Fruit fly (Drosophila melanogaster) whole organism, embryonic: Measurements from ENCODE around the gene nod.

Experiments used
- Antp ChIP-seq: fragments of 200-800 bp; sonication (Bioruptor generic); optimal IDR thresholded peaks from 3 replicates; lab custom pipeline; 2016; ENCODE audit warnings: missing biosample characterization, missing genetic modification characterization
- Atf-2 ChIP-seq: fragments of 200-800 bp; sonication (Bioruptor generic); optimal IDR thresholded peaks from 2 replicates; lab custom pipeline; 2016; ENCODE audit warnings: missing biosample characterization, missing genetic modification characterization
- Bdp1 ChIP-seq: fragments of 200-800 bp; sonication (Bioruptor generic); optimal IDR thresholded peaks from 3 replicates; lab custom pipeline; 2016; ENCODE audit warnings: missing biosample characterization, missing genetic modification characterization
- CG10959 ChIP-seq: fragments of 200-800 bp; sonication (Bioruptor generic); IDR thresholded peaks from 2 replicates; pipeline ENCODE4 v1.3.6; 2022; ENCODE audit warnings: missing biosample characterization, missing genetic modification characterization
- CG11504 ChIP-seq: fragments of 200-800 bp; sonication (Bioruptor generic); optimal IDR thresholded peaks from 3 replicates; lab custom pipeline; 2019; ENCODE audit warnings: missing biosample characterization, mild to moderate bottlenecking, missing genetic modification characterization, moderate library complexity
- CG11723 ChIP-seq: fragments of 200-800 bp; sonication (Bioruptor generic); optimal IDR thresholded peaks from 2 replicates; lab custom pipeline; 2017; ENCODE audit warnings: missing biosample characterization, mild to moderate bottlenecking, missing genetic modification characterization
- CG12299 ChIP-seq: fragments of 200-800 bp; sonication (Bioruptor generic); optimal IDR thresholded peaks from 2 replicates; lab custom pipeline; 2018; ENCODE audit warnings: missing biosample characterization, mild to moderate bottlenecking, missing genetic modification characterization
- CG13123 ChIP-seq: fragments of 200-800 bp; sonication (Bioruptor generic); optimal IDR thresholded peaks from 2 replicates; lab custom pipeline; 2016; ENCODE audit warnings: missing biosample characterization, missing genetic modification characterization
- CG13775 ChIP-seq: fragments of 200-800 bp; sonication (Bioruptor generic); optimal IDR thresholded peaks from 3 replicates; lab custom pipeline; 2017; ENCODE audit warnings: missing biosample characterization, mild to moderate bottlenecking, missing genetic modification characterization
- CG14441 ChIP-seq: fragments of 200-800 bp; sonication (Bioruptor generic); IDR thresholded peaks from 2 replicates; pipeline ENCODE4 v1.3.6; 2022; ENCODE audit warnings: missing biosample characterization, missing genetic modification characterization
- CG15073 ChIP-seq: fragments of 200-800 bp; sonication (Bioruptor generic); optimal IDR thresholded peaks from 2 replicates; lab custom pipeline; 2016; ENCODE audit warnings: missing biosample characterization, missing genetic modification characterization
- CG15514 ChIP-seq: fragments of 200-800 bp; sonication (Bioruptor generic); optimal IDR thresholded peaks from 3 replicates; lab custom pipeline; 2017; ENCODE audit warnings: missing biosample characterization, missing genetic modification characterization, mild to moderate bottlenecking, moderate library complexity, missing genetic modification reagents
- CG17359 ChIP-seq: fragments of 200-800 bp; sonication (Bioruptor generic); optimal IDR thresholded peaks from 3 replicates; lab custom pipeline; 2018; ENCODE audit warnings: missing biosample characterization, mild to moderate bottlenecking, missing genetic modification characterization, moderate library complexity
- CG2875 ChIP-seq: fragments of 200-800 bp; sonication (Bioruptor generic); optimal IDR thresholded peaks from 2 replicates; lab custom pipeline; 2017; ENCODE audit warnings: missing biosample characterization, mild to moderate bottlenecking, missing genetic modification characterization, missing genetic modification reagents
- CG30403 ChIP-seq: fragments of 200-800 bp; sonication (Bioruptor generic); optimal IDR thresholded peaks from 3 replicates; lab custom pipeline; 2016; ENCODE audit warnings: missing biosample characterization, missing genetic modification characterization
- CG33557 ChIP-seq: fragments of 200-800 bp; sonication (Bioruptor generic); optimal IDR thresholded peaks from 2 replicates; lab custom pipeline; 2019; ENCODE audit warnings: missing biosample characterization, mild to moderate bottlenecking, missing genetic modification characterization, moderate library complexity
- CG3838 ChIP-seq: fragments of 200-800 bp; sonication (Bioruptor generic); optimal IDR thresholded peaks from 3 replicates; lab custom pipeline; 2016; ENCODE audit warnings: missing biosample characterization, missing genetic modification characterization
- CG4424 ChIP-seq: fragments of 200-800 bp; sonication (Bioruptor generic); optimal IDR thresholded peaks from 3 replicates; lab custom pipeline; 2016; ENCODE audit warnings: missing biosample characterization, missing genetic modification characterization
- CG4854 ChIP-seq: fragments of 200-800 bp; sonication (Bioruptor generic); optimal IDR thresholded peaks from 2 replicates; lab custom pipeline; 2016; ENCODE audit warnings: missing biosample characterization, missing genetic modification characterization, inconsistent platforms
- CG6272 ChIP-seq: fragments of 200-800 bp; sonication (Bioruptor generic); IDR thresholded peaks from 2 replicates; pipeline ENCODE4 v1.3.6; 2022; ENCODE audit warnings: missing biosample characterization, missing genetic modification characterization
- CG6791 ChIP-seq: fragments of 200-800 bp; sonication (Bioruptor generic); IDR thresholded peaks from 3 replicates; pipeline ENCODE4 v1.3.6; 2022; ENCODE audit warnings: missing biosample characterization, missing genetic modification characterization; ENCODE audit not compliant: partially characterized antibody
- CG9727 ChIP-seq: fragments of 200-800 bp; sonication (Bioruptor generic); optimal IDR thresholded peaks from 3 replicates; lab custom pipeline; 2017; ENCODE audit warnings: missing biosample characterization, mild to moderate bottlenecking, missing genetic modification characterization
- CG9797 ChIP-seq: fragments of 200-800 bp; sonication (Bioruptor generic); optimal IDR thresholded peaks from 3 replicates; lab custom pipeline; 2018; ENCODE audit warnings: missing biosample characterization, mild to moderate bottlenecking, missing genetic modification characterization
- D19A ChIP-seq: fragments of 200-800 bp; optimal IDR thresholded peaks from 3 replicates; lab custom pipeline; 2019; ENCODE audit warnings: missing biosample characterization, mild to moderate bottlenecking, missing genetic modification characterization, moderate library complexity
- Dad ChIP-seq: fragments of 200-800 bp; sonication (Bioruptor generic); optimal IDR thresholded peaks from 3 replicates; lab custom pipeline; 2016; ENCODE audit warnings: missing biosample characterization, missing genetic modification characterization
- Dref ChIP-seq: fragments of 200-800 bp; sonication (Bioruptor generic); IDR thresholded peaks from 2 replicates; pipeline ENCODE4 v1.3.6; 2022; ENCODE audit warnings: missing biosample characterization, missing genetic modification characterization
- Fer1 ChIP-seq: fragments of 200-800 bp; sonication (Bioruptor generic); optimal IDR thresholded peaks from 2 replicates; lab custom pipeline; 2017; ENCODE audit warnings: missing biosample characterization, mild to moderate bottlenecking, missing genetic modification characterization
- Hmx ChIP-seq: fragments of 200-800 bp; sonication (Bioruptor generic); optimal IDR thresholded peaks from 2 replicates; lab custom pipeline; 2016; ENCODE audit warnings: missing biosample characterization, missing genetic modification characterization
- Hr51 ChIP-seq, 2 experiments: fragments of 200-800 bp; sonication (Bioruptor generic); optimal IDR thresholded peaks; 2 replicates in 1 of 2; 3 replicates in 1 of 2; lab custom pipeline; 2016 to 2018; ENCODE audit warnings: missing biosample characterization in 2 of 2, missing genetic modification characterization in 2 of 2, mild to moderate bottlenecking in 1 of 2, moderate library complexity in 1 of 2
- Lhr ChIP-seq: fragments of 200-800 bp; sonication (Bioruptor generic); optimal IDR thresholded peaks from 3 replicates; lab custom pipeline; 2017; ENCODE audit warnings: mild to moderate bottlenecking, missing biosample characterization, missing genetic modification reagents, missing genetic modification characterization
- Mrtf ChIP-seq: fragments of 200-800 bp; sonication (Bioruptor generic); IDR thresholded peaks from 3 replicates; pipeline ENCODE4 v1.3.6; 2022; ENCODE audit warnings: missing biosample characterization, missing genetic modification characterization
- Usf ChIP-seq: fragments of 200-800 bp; sonication (Bioruptor generic); optimal IDR thresholded peaks from 2 replicates; lab custom pipeline; 2017; ENCODE audit warnings: missing genotype, missing biosample characterization, missing genetic modification characterization
- Xbp1 ChIP-seq: fragments of 200-800 bp; sonication (Bioruptor generic); optimal IDR thresholded peaks from 3 replicates; lab custom pipeline; 2016; ENCODE audit warnings: missing biosample characterization, mild to moderate bottlenecking, missing genetic modification characterization
- cad ChIP-seq: fragments of >200 bp; optimal IDR thresholded peaks from 2 replicates; lab custom pipeline; 2017; ENCODE audit warnings: missing biosample characterization, missing genetic modification characterization
- caup ChIP-seq: fragments of 200-800 bp; sonication (Bioruptor generic); optimal IDR thresholded peaks from 3 replicates; lab custom pipeline; 2017; ENCODE audit warnings: missing biosample characterization, mild to moderate bottlenecking, missing genetic modification characterization, moderate library complexity; ENCODE audit not compliant: severe bottlenecking
- chinmo ChIP-seq: fragments of 200-800 bp; sonication (Bioruptor generic); IDR thresholded peaks from 4 replicates; pipeline ENCODE4 v1.3.6; 2022; ENCODE audit warnings: missing biosample characterization, missing genetic modification characterization; ENCODE audit not compliant: partially characterized antibody
- dmrt99B ChIP-seq: fragments of 200-800 bp; sonication (Bioruptor generic); optimal IDR thresholded peaks from 2 replicates; lab custom pipeline; 2018; ENCODE audit warnings: missing biosample characterization, mild to moderate bottlenecking, missing genetic modification characterization, moderate library complexity
- dysf ChIP-seq: fragments of 200-800 bp; sonication (Bioruptor generic); IDR thresholded peaks from 3 replicates; pipeline ENCODE4 v1.3.6; 2022; ENCODE audit warnings: missing biosample characterization, missing genetic modification characterization
- gt ChIP-seq: fragments of 200-800 bp; sonication (Bioruptor generic); IDR thresholded peaks from 2 replicates; pipeline ENCODE4 v1.3.6; 2022; ENCODE audit warnings: missing biosample characterization, missing genetic modification characterization
- her ChIP-seq: fragments of 200-800 bp; sonication (Bioruptor generic); optimal IDR thresholded peaks from 2 replicates; lab custom pipeline; 2016; ENCODE audit warnings: missing biosample characterization, missing genetic modification characterization
- org-1 ChIP-seq: fragments of 200-800 bp; sonication (Bioruptor generic); optimal IDR thresholded peaks from 2 replicates; lab custom pipeline; 2017; ENCODE audit warnings: missing biosample characterization, missing genetic modification characterization
- pfk ChIP-seq: fragments of 200-800 bp; sonication (Bioruptor generic); optimal IDR thresholded peaks from 2 replicates; lab custom pipeline; 2018; ENCODE audit warnings: missing biosample characterization, mild to moderate bottlenecking, missing genetic modification characterization, moderate library complexity
- phol ChIP-seq: fragments of 200-800 bp; sonication (Bioruptor generic); optimal IDR thresholded peaks from 3 replicates; lab custom pipeline; 2018; ENCODE audit warnings: missing biosample characterization, mild to moderate bottlenecking, missing genetic modification characterization, moderate library complexity
- psq ChIP-seq: fragments of 200-800 bp; sonication (Bioruptor generic); optimal IDR thresholded peaks from 2 replicates; lab custom pipeline; 2017; ENCODE audit warnings: missing biosample characterization, missing genetic modification characterization
- sc ChIP-seq, 3 experiments: fragments of >200 bp in 2 of 3; fragments of 200-800 bp in 1 of 3; sonication (Bioruptor generic) in 1 of 3; optimal IDR thresholded peaks; 2 replicates in 2 of 3; 3 replicates in 1 of 3; lab custom pipeline; 2017; ENCODE audit warnings: mild to moderate bottlenecking in 1 of 3, missing biosample characterization in 1 of 3, missing genetic modification characterization in 1 of 3, missing genetic modification reagents in 1 of 3
- sima ChIP-seq: fragments of 200-800 bp; sonication (Bioruptor generic); optimal IDR thresholded peaks from 2 replicates; lab custom pipeline; 2016; ENCODE audit warnings: missing biosample characterization, missing genetic modification characterization
- sob ChIP-seq: fragments of 200-800 bp; sonication (Bioruptor generic); IDR thresholded peaks from 2 replicates; pipeline ENCODE4 v1.3.6; 2022; ENCODE audit warnings: missing biosample characterization, missing genetic modification characterization
- sr ChIP-seq: fragments of 200-800 bp; sonication (Bioruptor generic); IDR thresholded peaks from 3 replicates; pipeline ENCODE4 v1.3.6; 2022; ENCODE audit warnings: missing biosample characterization, missing genetic modification characterization
- unc-4 ChIP-seq: fragments of 200-800 bp; sonication (Bioruptor generic); IDR thresholded peaks from 2 replicates; pipeline ENCODE4 v1.3.6; 2022; ENCODE audit warnings: missing biosample characterization, missing genetic modification characterization; ENCODE audit not compliant: partially characterized antibody
- wdn ChIP-seq: fragments of 200-800 bp; sonication (Bioruptor generic); IDR thresholded peaks from 2 replicates; pipeline ENCODE4 v1.3.6; 2022; ENCODE audit warnings: missing biosample characterization, missing genetic modification characterization
- zfh2 ChIP-seq: fragments of 200-800 bp; sonication (Bioruptor generic); optimal IDR thresholded peaks from 2 replicates; lab custom pipeline; 2016; ENCODE audit warnings: missing biosample characterization, missing genetic modification characterization

Gene nod

dm6 chrX:11578841-11579240, 1.7 kb upstream of the nod start (continued):
- no peak for TF ChIP-seq CG11723 (GFP tag; lab: Kevin White, UChicago)
- TF ChIP-seq Fer1 (GFP tag; lab: Kevin White, UChicago), result peak; percentile 18
- TF ChIP-seq CG4424 (GFP tag; lab: Kevin White, UChicago), result no peak
- no peak for TF ChIP-seq Hr51 (GFP tag; optimal IDR thresholded peaks at IDR 0.05; lab: Kevin White, UChicago)
- TF ChIP-seq org-1, result no peak
- TF ChIP-seq Bdp1 (GFP tag; lab: Kevin White, UChicago), result no peak
- TF ChIP-seq Lhr (GFP tag; lab: Kevin White, UChicago), result peak; percentile 95
- no peak for TF ChIP-seq caup (GFP tag; lab: Kevin White, UChicago)
- TF ChIP-seq sob (GFP tag; lab: Robert Waterston, UW), result no peak
- no peak for TF ChIP-seq gt
- TF ChIP-seq CG3838 (GFP tag; lab: Kevin White, UChicago), result no peak
- TF ChIP-seq wdn (GFP tag; lab: Robert Waterston, UW), result no peak
- TF ChIP-seq CG6791, result peak; percentile 69
- TF ChIP-seq her, result no peak
- no peak for TF ChIP-seq Antp (GFP tag; lab: Kevin White, UChicago)
- TF ChIP-seq Mrtf (GFP tag; lab: Robert Waterston, UW), result no peak
- TF ChIP-seq CG15073 (GFP tag; lab: Kevin White, UChicago), result no peak
- TF ChIP-seq Atf-2 (GFP tag; lab: Kevin White, UChicago), result no peak
- TF ChIP-seq CG6272 (GFP tag; lab: Robert Waterston, UW), result no peak
- no peak for TF ChIP-seq Dref (GFP tag; lab: Robert Waterston, UW)
- TF ChIP-seq CG12299 (tag; lab: Kevin White, UChicago), result no peak
- no peak for TF ChIP-seq CG14441 (GFP tag; lab: Robert Waterston, UW)
- TF ChIP-seq CG30403 (GFP tag; lab: Kevin White, UChicago), result no peak
- TF ChIP-seq pfk (GFP tag; lab: Kevin White, UChicago), result no peak
- no peak for TF ChIP-seq chinmo (GFP tag; lab: Robert Waterston, UW)
- no peak for TF ChIP-seq sr (GFP tag; lab: Robert Waterston, UW)
- no peak for TF ChIP-seq CG10959 (GFP tag; lab: Robert Waterston, UW)
- no peak for TF ChIP-seq sc (optimal IDR thresholded peaks at IDR 0.05; lab: Kevin White, UChicago)
- TF ChIP-seq sc (GFP tag; optimal IDR thresholded peaks at IDR 0.05; lab: Kevin White, UChicago), result no peak
- TF ChIP-seq CG33557 (GFP tag; lab: Kevin White, UChicago), result no peak
- no peak for TF ChIP-seq Xbp1
- no peak for TF ChIP-seq D19A (tag; lab: Kevin White, UChicago)
- no peak for TF ChIP-seq psq (GFP tag; lab: Kevin White, UChicago)
- no peak for TF ChIP-seq sima (GFP tag; lab: Kevin White, UChicago)
- no peak for TF ChIP-seq CG9727 (GFP tag; lab: Kevin White, UChicago)
- no peak for TF ChIP-seq CG13775 (GFP tag; lab: Kevin White, UChicago)
- no peak for TF ChIP-seq dysf (GFP tag; lab: Robert Waterston, UW)
- no peak for TF ChIP-seq Hmx (GFP tag; lab: Kevin White, UChicago)
- TF ChIP-seq CG2875, result no peak
- peak; percentile 58 for TF ChIP-seq CG15514 (GFP tag; lab: Kevin White, UChicago)
- TF ChIP-seq Dad (GFP tag; lab: Kevin White, UChicago), result no peak
- peak; percentile 47; the same call in 1 of the 2 replicates for TF ChIP-seq unc-4 (GFP tag; lab: Robert Waterston, UW)
- no peak for TF ChIP-seq dmrt99B (tag; lab: Kevin White, UChicago)
- TF ChIP-seq cad, result no peak
- TF ChIP-seq CG13123, result no peak
- no peak for TF ChIP-seq CG4854 (GFP tag; lab: Kevin White, UChicago)
- TF ChIP-seq CG9797 (GFP tag; lab: Kevin White, UChicago), result peak; percentile 85
- TF ChIP-seq phol (tag; lab: Kevin White, UChicago), result peak; percentile 13
- TF ChIP-seq zfh2 (GFP tag; lab: Kevin White, UChicago), result no peak
- no peak for TF ChIP-seq CG17359
- no peak for TF ChIP-seq Usf (GFP tag; lab: Kevin White, UChicago)
- TF ChIP-seq CG11504, result no peak
